Fruit fly (Drosophila melanogaster) Kc167 (cell line): ENCODE results near the gene Desi.

Source experiments
- Myc ChIP-seq: fragments of >200 bp; optimal IDR thresholded peaks from 2 replicates; lab custom pipeline; 2017; ENCODE audit warnings: missing external identifiers
- Sin3A ChIP-seq: fragments of >200 bp; optimal IDR thresholded peaks from 2 replicates; lab custom pipeline; 2018; ENCODE audit warnings: missing external identifiers
- h ChIP-seq: fragments of >200 bp; optimal IDR thresholded peaks from 3 replicates; lab custom pipeline; 2018; ENCODE audit warnings: missing external identifiers
- insv ChIP-seq: fragments of >200 bp; optimal IDR thresholded peaks from 3 replicates; lab custom pipeline; 2018; ENCODE audit warnings: missing external identifiers
- psq ChIP-seq: fragments of >200 bp; optimal IDR thresholded peaks from 2 replicates; lab custom pipeline; 2017; ENCODE audit warnings: missing external identifiers
- ttk ChIP-seq: sonication (Bioruptor generic); optimal IDR thresholded peaks from 2 replicates; lab custom pipeline; 2017; ENCODE audit warnings: missing external identifiers

- TF ChIP-seq psq, result peak; percentile 26
- TF ChIP-seq ttk (lab: Kevin White, UChicago), result no peak
- no peak for TF ChIP-seq insv (lab: Kevin White, UChicago)
- no peak for TF ChIP-seq Myc (lab: Kevin White, UChicago)
- no peak for TF ChIP-seq Sin3A
- TF ChIP-seq h (lab: Kevin White, UChicago), result no peak
Measured at dm6 chr3R:10760966-10761855, 18.2 kb upstream of the Desi start, which contains the start of the genes MED7 and Cap-H2.
